Fruit fly (Drosophila melanogaster) whole organism, embryonic: Measurements from ENCODE around the gene CG32983.

Experiments used
- ATbp ChIP-seq: fragments of 200-800 bp; sonication (Bioruptor generic); optimal IDR thresholded peaks from 2 replicates; lab custom pipeline; 2017; ENCODE audit warnings: missing biosample characterization, mild to moderate bottlenecking, missing genetic modification characterization, missing genetic modification reagents
- Asciz ChIP-seq: fragments of 200-800 bp; sonication (Bioruptor generic); optimal IDR thresholded peaks from 2 replicates; lab custom pipeline; 2017; ENCODE audit warnings: missing biosample characterization, mild to moderate bottlenecking, missing genetic modification characterization, missing genetic modification reagents
- Awh ChIP-seq: fragments of 200-800 bp; sonication (Bioruptor generic); IDR thresholded peaks from 2 replicates; pipeline ENCODE4, ENCODE4 v1.3.6; 2022; ENCODE audit warnings: missing biosample characterization, missing genetic modification characterization
- Bteb2 ChIP-seq: fragments of 200-800 bp; sonication (Bioruptor generic); optimal IDR thresholded peaks from 2 replicates; lab custom pipeline; 2016; ENCODE audit warnings: missing biosample characterization, missing genetic modification characterization
- CG10209 ChIP-seq: fragments of 200-800 bp; sonication (Bioruptor generic); optimal IDR thresholded peaks from 3 replicates; lab custom pipeline; 2017; ENCODE audit warnings: missing biosample characterization, mild to moderate bottlenecking, missing genetic modification characterization, missing genetic modification reagents
- CG11723 ChIP-seq: fragments of 200-800 bp; sonication (Bioruptor generic); optimal IDR thresholded peaks from 2 replicates; lab custom pipeline; 2017; ENCODE audit warnings: missing biosample characterization, mild to moderate bottlenecking, missing genetic modification characterization
- CG12219 ChIP-seq: fragments of 200-800 bp; sonication (Bioruptor generic); optimal IDR thresholded peaks from 3 replicates; lab custom pipeline; 2018; ENCODE audit warnings: missing biosample characterization, mild to moderate bottlenecking, missing genetic modification characterization
- CG14441 ChIP-seq: fragments of 200-800 bp; sonication (Bioruptor generic); IDR thresholded peaks from 2 replicates; pipeline ENCODE4 v1.3.6; 2022; ENCODE audit warnings: missing biosample characterization, missing genetic modification characterization
- CG15514 ChIP-seq: fragments of 200-800 bp; sonication (Bioruptor generic); optimal IDR thresholded peaks from 3 replicates; lab custom pipeline; 2017; ENCODE audit warnings: missing biosample characterization, missing genetic modification characterization, mild to moderate bottlenecking, moderate library complexity, missing genetic modification reagents
- CG15696 ChIP-seq: fragments of 200-800 bp; sonication (Bioruptor generic); optimal IDR thresholded peaks from 2 replicates; lab custom pipeline; 2019; ENCODE audit warnings: missing biosample characterization, mild to moderate bottlenecking, missing genetic modification characterization, moderate library complexity
- CG17568 ChIP-seq: fragments of 200-800 bp; sonication (Bioruptor generic); optimal IDR thresholded peaks from 2 replicates; lab custom pipeline; 2018; ENCODE audit warnings: missing biosample characterization, mild to moderate bottlenecking, missing genetic modification characterization, moderate library complexity
- CG2678 ChIP-seq: fragments of 200-800 bp; sonication (Bioruptor generic); optimal IDR thresholded peaks from 3 replicates; lab custom pipeline; 2019; ENCODE audit warnings: missing biosample characterization, mild to moderate bottlenecking, missing genetic modification characterization, moderate library complexity
- CG3281 ChIP-seq: fragments of 200-800 bp; sonication (Bioruptor generic); optimal IDR thresholded peaks from 3 replicates; lab custom pipeline; 2017; ENCODE audit warnings: missing biosample characterization, mild to moderate bottlenecking, missing genetic modification characterization
- CG3407 ChIP-seq: fragments of 200-800 bp; sonication (Bioruptor generic); optimal IDR thresholded peaks from 2 replicates; lab custom pipeline; 2018; ENCODE audit warnings: missing biosample characterization, mild to moderate bottlenecking, missing genetic modification characterization
- CG4707 ChIP-seq: fragments of 200-800 bp; sonication (Bioruptor generic); optimal IDR thresholded peaks from 2 replicates; lab custom pipeline; 2018; ENCODE audit warnings: missing biosample characterization, mild to moderate bottlenecking, missing genetic modification characterization, moderate library complexity
- CG4854 ChIP-seq: fragments of 200-800 bp; sonication (Bioruptor generic); optimal IDR thresholded peaks from 2 replicates; lab custom pipeline; 2016; ENCODE audit warnings: missing biosample characterization, missing genetic modification characterization, inconsistent platforms
- CG6254 ChIP-seq: fragments of 200-800 bp; sonication (Bioruptor generic); optimal IDR thresholded peaks from 3 replicates; lab custom pipeline; 2017; ENCODE audit warnings: mild to moderate bottlenecking, missing biosample characterization, missing genetic modification reagents, missing genetic modification characterization
- CG6813 ChIP-seq: fragments of 200-800 bp; sonication (Bioruptor generic); optimal IDR thresholded peaks from 2 replicates; lab custom pipeline; 2017; ENCODE audit warnings: missing biosample characterization, missing genetic modification characterization, mild to moderate bottlenecking, moderate library complexity, missing genetic modification reagents
- CG7556 ChIP-seq: fragments of 200-800 bp; sonication (Bioruptor generic); optimal IDR thresholded peaks from 2 replicates; lab custom pipeline; 2017; ENCODE audit warnings: missing biosample characterization, mild to moderate bottlenecking, missing genetic modification characterization
- CG8359 ChIP-seq: fragments of 200-800 bp; sonication (Bioruptor generic); optimal IDR thresholded peaks from 2 replicates; lab custom pipeline; 2017; ENCODE audit warnings: missing biosample characterization, mild to moderate bottlenecking, missing genetic modification characterization, borderline replicate concordance
- CG9609 ChIP-seq: fragments of 200-800 bp; sonication (Bioruptor generic); optimal IDR thresholded peaks from 3 replicates; lab custom pipeline; 2016; ENCODE audit warnings: missing biosample characterization, missing genetic modification characterization
- Fer1 ChIP-seq: fragments of 200-800 bp; sonication (Bioruptor generic); optimal IDR thresholded peaks from 2 replicates; lab custom pipeline; 2017; ENCODE audit warnings: missing biosample characterization, mild to moderate bottlenecking, missing genetic modification characterization
- Fer3 ChIP-seq: fragments of 200-800 bp; sonication (Bioruptor generic); optimal IDR thresholded peaks from 2 replicates; lab custom pipeline; 2018; ENCODE audit warnings: missing biosample characterization, mild to moderate bottlenecking, missing genetic modification characterization, moderate library complexity
- Hmr ChIP-seq: fragments of 200-800 bp; sonication (Bioruptor generic); optimal IDR thresholded peaks from 3 replicates; lab custom pipeline; 2017; ENCODE audit warnings: mild to moderate bottlenecking, missing biosample characterization, missing genetic modification reagents, missing genetic modification characterization
- MTF-1 ChIP-seq: fragments of 200-800 bp; sonication (Bioruptor generic); optimal IDR thresholded peaks from 2 replicates; lab custom pipeline; 2018; ENCODE audit warnings: missing biosample characterization, mild to moderate bottlenecking, missing genetic modification characterization, borderline replicate concordance
- Med ChIP-seq: fragments of 200-800 bp; sonication (Bioruptor generic); peaks from one replicate; lab custom pipeline; 2016; ENCODE audit warnings: missing biosample characterization, missing genetic modification characterization, mild to moderate bottlenecking, inconsistent platforms, moderate library complexity
- Nf-YB ChIP-seq: fragments of 200-800 bp; sonication (Bioruptor generic); optimal IDR thresholded peaks from 3 replicates; lab custom pipeline; 2019; ENCODE audit warnings: missing biosample characterization, mild to moderate bottlenecking, missing genetic modification characterization, moderate library complexity
- Pdp1 ChIP-seq, 2 experiments: fragments of 200-800 bp; sonication (Bioruptor generic); optimal IDR thresholded peaks; 3 replicates each; lab custom pipeline; 2016; ENCODE audit warnings: missing biosample characterization in 2 of 2, missing genetic modification characterization in 2 of 2, mild to moderate bottlenecking in 1 of 2, moderate library complexity in 1 of 2
- Side ChIP-seq: fragments of 200-800 bp; sonication (Bioruptor generic); optimal IDR thresholded peaks from 2 replicates; lab custom pipeline; 2016; ENCODE audit warnings: missing biosample characterization, missing genetic modification characterization
- Sox102F ChIP-seq: fragments of 200-800 bp; sonication (Bioruptor generic); optimal IDR thresholded peaks from 2 replicates; lab custom pipeline; 2018; ENCODE audit warnings: missing biosample characterization, mild to moderate bottlenecking, missing genetic modification characterization, moderate library complexity
- Spps ChIP-seq: fragments of 200-800 bp; sonication (Bioruptor generic); optimal IDR thresholded peaks from 2 replicates; lab custom pipeline; 2018; ENCODE audit warnings: missing biosample characterization, mild to moderate bottlenecking, missing genetic modification characterization
- Xrp1 ChIP-seq: fragments of 200-800 bp; sonication (Bioruptor generic); IDR thresholded peaks from 2 replicates; pipeline ENCODE4 v1.3.6; 2022; ENCODE audit warnings: missing biosample characterization, missing genetic modification characterization
- amos ChIP-seq: fragments of 200-800 bp; sonication (Bioruptor generic); IDR thresholded peaks from 2 replicates; pipeline ENCODE4 v1.3.6; 2022; ENCODE audit warnings: missing biosample characterization, missing genetic modification characterization; ENCODE audit not compliant: partially characterized antibody
- chm ChIP-seq: fragments of 200-800 bp; sonication (Bioruptor generic); IDR thresholded peaks from 2 replicates; pipeline ENCODE4 v1.3.6; 2022; ENCODE audit warnings: missing biosample characterization, missing genetic modification characterization
- ci ChIP-seq: fragments of 200-800 bp; sonication (Bioruptor generic); IDR thresholded peaks from 3 replicates; pipeline ENCODE4 v1.3.6; 2022; ENCODE audit warnings: missing biosample characterization, missing genetic modification characterization
- esg ChIP-seq: fragments of 200-800 bp; sonication (Bioruptor generic); conservative IDR thresholded peaks from 2 replicates; pipeline ENCODE4 v1.3.6; 2022; ENCODE audit warnings: missing biosample characterization, missing genetic modification characterization
- fd64A ChIP-seq: fragments of 200-800 bp; sonication (Bioruptor generic); optimal IDR thresholded peaks from 3 replicates; lab custom pipeline; 2018; ENCODE audit warnings: missing biosample characterization, mild to moderate bottlenecking, missing genetic modification characterization
- gem ChIP-seq: fragments of 200-800 bp; sonication (Bioruptor generic); optimal IDR thresholded peaks from 2 replicates; lab custom pipeline; 2019; ENCODE audit warnings: missing biosample characterization, mild to moderate bottlenecking, missing genetic modification characterization, moderate library complexity
- gsb-n ChIP-seq: fragments of 200-800 bp; sonication (Bioruptor generic); optimal IDR thresholded peaks from 3 replicates; lab custom pipeline; 2018; ENCODE audit warnings: missing biosample characterization, mild to moderate bottlenecking, missing genetic modification characterization
- kah ChIP-seq: fragments of 200-800 bp; sonication (Bioruptor generic); optimal IDR thresholded peaks from 2 replicates; lab custom pipeline; 2018; ENCODE audit warnings: missing biosample characterization, mild to moderate bottlenecking, missing genetic modification characterization
- kni ChIP-seq: fragments of 200-800 bp; sonication (Bioruptor generic); optimal IDR thresholded peaks from 3 replicates; lab custom pipeline; 2017; ENCODE audit warnings: mild to moderate bottlenecking, missing biosample characterization, missing genetic modification reagents, missing genetic modification characterization
- lab ChIP-seq: fragments of 200-800 bp; sonication (Bioruptor generic); optimal IDR thresholded peaks from 3 replicates; lab custom pipeline; 2017; ENCODE audit warnings: missing biosample characterization, missing genetic modification characterization, mild to moderate bottlenecking, moderate library complexity, missing genetic modification reagents
- lmd ChIP-seq: fragments of 200-800 bp; sonication (Bioruptor generic); IDR thresholded peaks from 2 replicates; pipeline ENCODE4 v1.3.6; 2022; ENCODE audit warnings: missing biosample characterization, missing genetic modification characterization
- lola ChIP-seq, 3 experiments: fragments of >200 bp in 2 of 3; fragments of 200-800 bp in 1 of 3; sonication (Bioruptor generic) in 1 of 3; optimal IDR thresholded peaks; 2 replicates each; lab custom pipeline; 2017 to 2019; ENCODE audit warnings: missing biosample characterization in 3 of 3, missing genetic modification characterization in 3 of 3, mild to moderate bottlenecking in 1 of 3, moderate library complexity in 1 of 3
- schlank ChIP-seq: fragments of 200-800 bp; sonication (Bioruptor generic); optimal IDR thresholded peaks from 2 replicates; lab custom pipeline; 2018; ENCODE audit warnings: missing biosample characterization, mild to moderate bottlenecking, missing genetic modification characterization
- sqz ChIP-seq: fragments of 200-800 bp; sonication (Bioruptor generic); optimal IDR thresholded peaks from 3 replicates; lab custom pipeline; 2018; ENCODE audit warnings: missing biosample characterization, mild to moderate bottlenecking, missing genetic modification characterization
- tin ChIP-seq: fragments of 200-800 bp; sonication (Bioruptor generic); optimal IDR thresholded peaks from 3 replicates; lab custom pipeline; 2016; ENCODE audit warnings: missing biosample characterization, missing genetic modification characterization
- unpg ChIP-seq: fragments of 200-800 bp; sonication (Bioruptor generic); optimal IDR thresholded peaks from 3 replicates; lab custom pipeline; 2018; ENCODE audit warnings: missing biosample characterization, mild to moderate bottlenecking, missing genetic modification characterization, moderate library complexity

Gene CG32983

dm6 chr2L:8859839-8860238 is 5.8 kb upstream of the CG32983 start (continued):
- TF ChIP-seq tin (GFP tag; lab: Kevin White, UChicago) (no peak), Pdp1 (GFP tag; optimal IDR thresholded peaks at IDR 0.05; lab: Kevin White, UChicago) (peak in 1 of 2 experiments; percentile 72), Bteb2 (GFP tag; lab: Kevin White, UChicago) (no peak), CG3407 (GFP tag; lab: Kevin White, UChicago) (peak; percentile 51), gem (tag; lab: Kevin White, UChicago) (peak; percentile 36), esg (no peak), CG4854 (GFP tag; lab: Kevin White, UChicago) (no peak), Nf-YB (GFP tag; lab: Kevin White, UChicago) (peak; percentile 10), lmd (GFP tag; lab: Robert Waterston, UW) (no peak), Hmr (GFP tag; lab: Kevin White, UChicago) (peak; percentile 43), fd64A (GFP tag; lab: Kevin White, UChicago) (peak; percentile 48), CG15696 (tag; lab: Kevin White, UChicago) (peak; percentile 29), kni (GFP tag; lab: Kevin White, UChicago) (peak; percentile 9), sqz (peak; percentile 6), Side (GFP tag; lab: Kevin White, UChicago) (peak; percentile 9), amos (GFP tag; lab: Robert Waterston, UW) (no peak), CG6254 (GFP tag; lab: Kevin White, UChicago) (peak; percentile 19), Fer3 (tag; lab: Kevin White, UChicago) (peak; percentile 23), CG12219 (GFP tag; lab: Kevin White, UChicago) (peak; percentile 8), CG6813 (GFP tag; lab: Kevin White, UChicago) (peak; percentile 63), CG7556 (GFP tag; lab: Kevin White, UChicago) (peak; percentile 10), ATbp (GFP tag; lab: Kevin White, UChicago) (peak; percentile 76), MTF-1 (GFP tag; lab: Kevin White, UChicago) (peak; percentile 45), CG10209 (peak; percentile 36), CG8359 (GFP tag; lab: Kevin White, UChicago) (peak; percentile 15), lola (GFP tag; optimal IDR thresholded peaks at IDR 0.05; lab: Kevin White, UChicago) (peak in 1 of 3 experiments; percentile 19), Xrp1 (GFP tag; lab: Robert Waterston, UW) (peak; percentile 51), CG14441 (GFP tag; lab: Robert Waterston, UW) (no peak), CG15514 (GFP tag; lab: Kevin White, UChicago) (peak; percentile 8), ci (GFP tag; lab: Robert Waterston, UW) (peak; percentile 42; the same call in 2 of the 3 replicates), Sox102F (peak; percentile 4), Asciz (peak; percentile 57), schlank (tag; lab: Kevin White, UChicago) (peak; percentile 34), unpg (GFP tag; lab: Kevin White, UChicago) (peak; percentile 46), gsb-n (tag; lab: Kevin White, UChicago) (peak; percentile 11), Spps (tag; lab: Kevin White, UChicago) (peak; percentile 46), Med (peak; percentile 77), chm (GFP tag; lab: Robert Waterston, UW) (peak; percentile 50; the same call in 1 of the 2 replicates), lab (peak; percentile 71), CG2678 (tag; lab: Kevin White, UChicago) (peak; percentile 43), CG11723 (GFP tag; lab: Kevin White, UChicago) (peak; percentile 5), kah (GFP tag; lab: Kevin White, UChicago) (no peak), CG17568 (GFP tag; lab: Kevin White, UChicago) (peak; percentile 45), CG9609 (GFP tag; lab: Kevin White, UChicago) (no peak), CG3281 (GFP tag; lab: Kevin White, UChicago) (peak; percentile 58), Fer1 (peak; percentile 14), CG4707 (GFP tag; lab: Kevin White, UChicago) (peak; percentile 41), Awh (GFP tag; lab: Robert Waterston, UW) (peak; percentile 49; the same call in 1 of the 2 replicates)
